Worm (Caenorhabditis elegans) whole organism, late embryonic: Measurements from ENCODE around the gene mog-5.

ENCODE experiments used
- ama-1 ChIP-seq: fragments of 150-350 bp; optimal IDR thresholded peaks from 2 replicates; lab custom pipeline; 2014
- ets-4 ChIP-seq: sonication (generic microtip); optimal IDR thresholded peaks from 2 replicates; lab custom pipeline; 2016; ENCODE audit warnings: missing genetic modification characterization, missing compliant biosample characterization
- fkh-6 ChIP-seq: sonication (generic microtip); optimal IDR thresholded peaks from 2 replicates; lab custom pipeline; 2016; ENCODE audit warnings: missing genetic modification characterization, missing compliant biosample characterization
- nfya-1 ChIP-seq: sonication (generic microtip); optimal IDR thresholded peaks from 2 replicates; lab custom pipeline; 2017; ENCODE audit warnings: missing genetic modification characterization, mild to moderate bottlenecking, missing compliant biosample characterization, antibody characterized with exemption, moderate library complexity
- nhr-11 ChIP-seq: fragments of 150-350 bp; optimal IDR thresholded peaks from 2 replicates; lab custom pipeline; 2014; ENCODE audit warnings: missing biosample characterization, missing genetic modification characterization
- pag-3 ChIP-seq: sonication (generic microtip); optimal IDR thresholded peaks from 2 replicates; lab custom pipeline; 2016; ENCODE audit warnings: missing compliant biosample characterization, missing genetic modification characterization, borderline replicate concordance
- pqm-1 ChIP-seq: sonication (generic microtip); optimal IDR thresholded peaks from 2 replicates; lab custom pipeline; 2016; ENCODE audit warnings: missing genetic modification characterization, missing compliant biosample characterization
- rnt-1 ChIP-seq: sonication (generic microtip); optimal IDR thresholded peaks from 2 replicates; lab custom pipeline; 2016; ENCODE audit warnings: missing genetic modification characterization, missing compliant biosample characterization
- tbx-2 ChIP-seq: sonication (generic microtip); optimal IDR thresholded peaks from 2 replicates; lab custom pipeline; 2016; ENCODE audit warnings: missing genetic modification characterization, missing compliant biosample characterization

DNA sequence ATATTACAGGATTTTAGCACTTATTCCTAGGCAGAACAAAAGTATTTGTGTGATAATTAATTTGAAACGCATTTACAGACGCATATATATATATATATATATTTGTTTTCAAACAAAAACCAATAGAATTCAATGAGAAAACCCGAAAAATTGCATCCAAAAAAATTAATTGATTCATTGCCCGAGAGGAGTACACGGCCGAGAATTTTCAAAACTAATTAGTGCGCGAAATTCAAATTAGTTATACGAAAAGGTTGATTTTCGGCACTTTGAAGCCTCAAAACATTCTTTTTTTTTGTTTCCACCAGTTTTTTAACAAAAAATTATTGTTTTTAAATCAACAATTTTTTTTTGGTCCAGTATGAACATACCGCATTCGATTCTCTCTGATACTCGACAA, 7.9 kb upstream of the mog-5 start:
- TF ChIP-seq pag-3 (tag; lab: Kevin White, UChicago) (no peak), ets-4 (tag; lab: Kevin White, UChicago) (no peak), nhr-11 (tag; lab: Kevin White, UChicago) (no peak), ama-1 (no peak), fkh-6 (no peak), rnt-1 (no peak), tbx-2 (tag; lab: Kevin White, UChicago) (no peak), nfya-1 (tag; lab: Kevin White, UChicago) (no peak), pqm-1 (tag; lab: Kevin White, UChicago) (no peak)
